Fruit fly (Drosophila melanogaster): ENCODE results near the gene CG31546.

Gene CG31546

dm6 chr3R:5600361-5601043, 34.9 kb downstream of the CG31546 start (continued):
- TF ChIP-seq CG4707 (GFP tag; optimal IDR thresholded peaks at IDR 0.05): peak; percentile 7
- no peak for TF ChIP-seq row (GFP tag; IDR thresholded peaks at IDR 0.05)
- no peak for TF ChIP-seq chm (GFP tag; IDR thresholded peaks at IDR 0.05)
- TF ChIP-seq scrt (GFP tag; optimal IDR thresholded peaks at IDR 0.05): peak; percentile 15
- no peak for TF ChIP-seq h (optimal IDR thresholded peaks at IDR 0.05)
- peak in 1 of 3 experiments; percentile 17 for TF ChIP-seq Stat92E (GFP tag; optimal IDR thresholded peaks at IDR 0.05)
- peak; percentile 96 for TF ChIP-seq CG10543 (GFP tag; optimal IDR thresholded peaks at IDR 0.05)
- peak; percentile 37 for TF ChIP-seq CG6254 (GFP tag; optimal IDR thresholded peaks at IDR 0.05)
- TF ChIP-seq phol (tag; optimal IDR thresholded peaks at IDR 0.05): peak; percentile 99
- no peak for TF ChIP-seq Dbx (GFP tag; IDR thresholded peaks at IDR 0.05)
- peak; percentile 16 for TF ChIP-seq CG12659 (GFP tag; optimal IDR thresholded peaks at IDR 0.05)
- peak; percentile 58 for TF ChIP-seq wek (GFP tag; optimal IDR thresholded peaks at IDR 0.05)
- peak; percentile 47 for TF ChIP-seq cg (GFP tag; optimal IDR thresholded peaks at IDR 0.05)
- no peak for TF ChIP-seq CG3847 (GFP tag; IDR thresholded peaks at IDR 0.05)
- TF ChIP-seq Taf1 (GFP tag; IDR thresholded peaks at IDR 0.05): no peak
- TF ChIP-seq zfh1 (GFP tag; IDR thresholded peaks at IDR 0.05): no peak
- TF ChIP-seq seq (GFP tag; IDR thresholded peaks at IDR 0.05): no peak
- no peak for TF ChIP-seq CG9215 (GFP tag; IDR thresholded peaks at IDR 0.05)
- TF ChIP-seq disco-r (GFP tag; optimal IDR thresholded peaks at IDR 0.05): no peak
- TF ChIP-seq dmrt99B (tag; optimal IDR thresholded peaks at IDR 0.05): no peak
- TF ChIP-seq CG12391 (tag; optimal IDR thresholded peaks at IDR 0.05): peak; percentile 22
- peak; percentile 49 for TF ChIP-seq gro (GFP tag; optimal IDR thresholded peaks at IDR 0.05)
- TF ChIP-seq sug (tag; optimal IDR thresholded peaks at IDR 0.05): peak; percentile 70
- TF ChIP-seq kay (GFP tag; optimal IDR thresholded peaks at IDR 0.05): peak; percentile 37
- TF ChIP-seq CG8290 (GFP tag; optimal IDR thresholded peaks at IDR 0.05): no peak
- TF ChIP-seq CG8290 (tag; optimal IDR thresholded peaks at IDR 0.05): peak in 1 of 2 experiments; percentile 75
- TF ChIP-seq pb (GFP tag; optimal IDR thresholded peaks at IDR 0.05): peak; percentile 5
- TF ChIP-seq YL-1 (GFP tag; optimal IDR thresholded peaks at IDR 0.05): peak; percentile 84
- TF ChIP-seq Ada2b (GFP tag; IDR thresholded peaks at IDR 0.05): no peak
- peak; percentile 65 for TF ChIP-seq D (optimal IDR thresholded peaks at IDR 0.05)
- no peak for TF ChIP-seq D (GFP tag; optimal IDR thresholded peaks at IDR 0.05)
- TF ChIP-seq HLHmδ (GFP tag; optimal IDR thresholded peaks at IDR 0.05): peak; percentile 89
- TF ChIP-seq CG4404 (GFP tag; IDR thresholded peaks at IDR 0.05): no peak
- peak; percentile 95 for TF ChIP-seq sd (tag; optimal IDR thresholded peaks at IDR 0.05)
- TF ChIP-seq CG10267 (tag; optimal IDR thresholded peaks at IDR 0.05): no peak
- TF ChIP-seq sima (GFP tag; optimal IDR thresholded peaks at IDR 0.05): no peak
- TF ChIP-seq CG11247 (GFP tag; IDR thresholded peaks at IDR 0.05): no peak
- peak; percentile 11 to 23 for TF ChIP-seq bsh (GFP tag; optimal IDR thresholded peaks at IDR 0.05)
- TF ChIP-seq CG10431 (GFP tag; optimal IDR thresholded peaks at IDR 0.05): peak; percentile 89
- no peak for TF ChIP-seq sim (GFP tag; IDR thresholded peaks at IDR 0.05)
- no peak for TF ChIP-seq CG17612 (GFP tag; IDR thresholded peaks at IDR 0.05)
- no peak for TF ChIP-seq CG2202 (tag; optimal IDR thresholded peaks at IDR 0.05)
- TF ChIP-seq pros (GFP tag; optimal IDR thresholded peaks at IDR 0.05): peak; percentile 87
- no peak for TF ChIP-seq CoRest (tag; optimal IDR thresholded peaks at IDR 0.05)
- peak; percentile 1 for TF ChIP-seq Xbp1 (GFP tag; optimal IDR thresholded peaks at IDR 0.05)
- no peak for TF ChIP-seq CG30431 (GFP tag; optimal IDR thresholded peaks at IDR 0.05)
- TF ChIP-seq MESR4 (GFP tag; optimal IDR thresholded peaks at IDR 0.05): peak; percentile 95
- peak; percentile 95 for TF ChIP-seq dm (GFP tag; optimal IDR thresholded peaks at IDR 0.05)
- peak; percentile 21 for TF ChIP-seq MTF-1 (GFP tag; optimal IDR thresholded peaks at IDR 0.05; ENCODE audit: borderline replicate concordance)
- no peak for TF ChIP-seq sens-2 (GFP tag; IDR thresholded peaks at IDR 0.05)
